Worm (Caenorhabditis elegans) whole organism, L1 larva: Measurements from ENCODE around the gene F43E2.1.
A peak's percentile ranks its signal among the peaks of the same experiment; 100 is the strongest.

Experiments
- C16A3.4 ChIP-seq: fragments of 150-350 bp; optimal IDR thresholded peaks from 2 replicates; lab custom pipeline; 2014; ENCODE audit warnings: missing biosample characterization, missing genetic modification characterization
- C34B4.2 ChIP-seq: sonication (generic microtip); optimal IDR thresholded peaks from 2 replicates; lab custom pipeline; 2017; ENCODE audit warnings: mild to moderate bottlenecking, missing genetic modification characterization, missing compliant biosample characterization
- aha-1 ChIP-seq: fragments of 150-350 bp; optimal IDR thresholded peaks from 2 replicates; lab custom pipeline; 2014; ENCODE audit warnings: missing biosample characterization, missing genetic modification characterization
- aly-2 ChIP-seq: fragments of 150-350 bp; optimal IDR thresholded peaks from 2 replicates; lab custom pipeline; 2014; ENCODE audit warnings: missing biosample characterization, missing genetic modification characterization
- ceh-63 ChIP-seq: fragments of 200-800 bp; sonication (Bioruptor generic); optimal IDR thresholded peaks from 2 replicates; lab custom pipeline; 2018; ENCODE audit warnings: mild to moderate bottlenecking, missing genetic modification characterization, missing compliant biosample characterization
- ceh-88 ChIP-seq: fragments of 200-800 bp; sonication (Bioruptor generic); IDR thresholded peaks from 2 replicates; pipeline ENCODE4 v1.3.6; 2022; ENCODE audit warnings: missing genetic modification characterization, missing compliant biosample characterization
- ceh-90 ChIP-seq: sonication (generic microtip); optimal IDR thresholded peaks from 2 replicates; lab custom pipeline; 2016; ENCODE audit warnings: missing genetic modification characterization, missing compliant biosample characterization
- dpl-1 ChIP-seq, 3 experiments: fragments of 150-350 bp in 2 of 3; sonication (generic microtip) in 1 of 3; optimal IDR thresholded peaks; 2 replicates each; lab custom pipeline; 2014 to 2017; ENCODE audit warnings: missing biosample characterization in 3 of 3, missing genetic modification characterization in 3 of 3, missing genetic modification reagents in 3 of 3
- dsc-1 ChIP-seq: sonication (generic microtip); optimal IDR thresholded peaks from 2 replicates; lab custom pipeline; 2016; ENCODE audit warnings: mild to moderate bottlenecking, missing genetic modification characterization, missing compliant biosample characterization
- egl-27 ChIP-seq, 2 experiments: fragments of 150-350 bp in 1 of 2; sonication (generic microtip); optimal IDR thresholded peaks; 3 replicates each; lab custom pipeline; 2017 to 2018; ENCODE audit warnings: missing biosample characterization in 2 of 2, missing genetic modification characterization in 2 of 2, missing genetic modification reagents in 2 of 2
- elt-3 ChIP-seq, 6 experiments: fragments of 150-350 bp in 1 of 6; sonication (generic microtip); optimal IDR thresholded peaks; 2 replicates each; lab custom pipeline; 2017 to 2018; ENCODE audit warnings: missing biosample characterization in 6 of 6, missing genetic modification characterization in 6 of 6, inconsistent platforms in 1 of 6
- ets-5 ChIP-seq: fragments of 200-800 bp; sonication (Bioruptor generic); IDR thresholded peaks from 2 replicates; pipeline ENCODE4 v1.3.6; 2022; ENCODE audit warnings: missing genetic modification characterization, missing compliant biosample characterization
- fkh-10 ChIP-seq: sonication (generic microtip); optimal IDR thresholded peaks from 2 replicates; lab custom pipeline; 2017; ENCODE audit warnings: missing biosample characterization, missing genetic modification reagents, missing genetic modification characterization
- fkh-8 ChIP-seq: sonication (generic microtip); optimal IDR thresholded peaks from 2 replicates; lab custom pipeline; 2016; ENCODE audit warnings: mild to moderate bottlenecking, missing genetic modification characterization, missing compliant biosample characterization
- fos-1 ChIP-seq: fragments of 150-350 bp; optimal IDR thresholded peaks from 2 replicates; lab custom pipeline; 2014; ENCODE audit warnings: missing biosample characterization, missing genetic modification characterization
- grh-1 ChIP-seq: fragments of 200-800 bp; sonication (Bioruptor generic); IDR thresholded peaks from 2 replicates; pipeline ENCODE4 v1.3.6; 2022; ENCODE audit warnings: missing genetic modification reagents, missing genetic modification characterization, missing compliant biosample characterization
- irx-1 ChIP-seq: sonication (generic microtip); optimal IDR thresholded peaks from 2 replicates; lab custom pipeline; 2016; ENCODE audit warnings: missing genetic modification characterization, missing compliant biosample characterization
- isw-1 ChIP-seq: fragments of 200-800 bp; sonication (Bioruptor generic); IDR thresholded peaks from 2 replicates; pipeline ENCODE4 v1.3.6; 2022; ENCODE audit warnings: missing genetic modification characterization, missing compliant biosample characterization
- jun-1 ChIP-seq: fragments of 150-350 bp; optimal IDR thresholded peaks from 2 replicates; lab custom pipeline; 2014; ENCODE audit warnings: missing biosample characterization, missing genetic modification reagents, missing genetic modification characterization
- lin-13 ChIP-seq: fragments of 150-350 bp; optimal IDR thresholded peaks from 2 replicates; lab custom pipeline; 2014; ENCODE audit warnings: missing biosample characterization, missing genetic modification reagents, missing genetic modification characterization
- lin-15B ChIP-seq: fragments of 150-350 bp; sonication (generic microtip); optimal IDR thresholded peaks from 3 replicates; lab custom pipeline; 2014; ENCODE audit warnings: missing biosample characterization, missing genetic modification characterization
- lir-3 ChIP-seq: sonication (generic microtip); optimal IDR thresholded peaks from 2 replicates; lab custom pipeline; 2016; ENCODE audit warnings: mild to moderate bottlenecking, missing genetic modification characterization, moderate library complexity, missing compliant biosample characterization; ENCODE audit not compliant: poor library complexity
- lsy-2 ChIP-seq, 2 experiments: fragments of 150-350 bp; optimal IDR thresholded peaks; 2 replicates each; lab custom pipeline; 2014; ENCODE audit warnings: missing biosample characterization in 2 of 2, missing genetic modification characterization in 2 of 2
- mab-9 ChIP-seq: fragments of 200-800 bp; sonication (Bioruptor generic); IDR thresholded peaks from 2 replicates; pipeline ENCODE4 v1.3.6; 2022; ENCODE audit warnings: missing genetic modification reagents, missing genetic modification characterization, missing compliant biosample characterization
- mef-2 ChIP-seq: fragments of 150-350 bp; optimal IDR thresholded peaks from 2 replicates; lab custom pipeline; 2014; ENCODE audit warnings: missing biosample characterization, missing genetic modification characterization
- nhr-12 ChIP-seq: sonication (generic microtip); optimal IDR thresholded peaks from 2 replicates; lab custom pipeline; 2017; ENCODE audit warnings: missing biosample characterization, missing genetic modification characterization
- nhr-19 ChIP-seq: fragments of 200-800 bp; sonication (Bioruptor generic); conservative IDR thresholded peaks from 2 replicates; pipeline ENCODE4 v1.3.6; 2022; ENCODE audit warnings: missing genetic modification characterization, missing compliant biosample characterization
- nhr-237 ChIP-seq: fragments of 150-350 bp; optimal IDR thresholded peaks from 2 replicates; lab custom pipeline; 2014; ENCODE audit warnings: missing biosample characterization, missing genetic modification characterization
- nhr-28 ChIP-seq: fragments of 150-350 bp; optimal IDR thresholded peaks from 2 replicates; lab custom pipeline; 2014; ENCODE audit warnings: missing biosample characterization, missing genetic modification characterization
- nhr-47 ChIP-seq: sonication (generic microtip); optimal IDR thresholded peaks from 2 replicates; lab custom pipeline; 2016; ENCODE audit warnings: mild to moderate bottlenecking, missing genetic modification characterization, moderate library complexity, missing compliant biosample characterization
- nhr-71 ChIP-seq: sonication (generic microtip); optimal IDR thresholded peaks from 2 replicates; lab custom pipeline; 2016; ENCODE audit warnings: mild to moderate bottlenecking, missing genetic modification characterization, moderate library complexity, missing compliant biosample characterization
- nhr-76 ChIP-seq: sonication (generic microtip); optimal IDR thresholded peaks from 2 replicates; lab custom pipeline; 2017; ENCODE audit warnings: missing biosample characterization, missing genetic modification characterization
- nhr-77 ChIP-seq: fragments of 150-350 bp; optimal IDR thresholded peaks from 2 replicates; lab custom pipeline; 2014; ENCODE audit warnings: missing biosample characterization, missing genetic modification characterization
- nhr-85 ChIP-seq: sonication (generic microtip); peaks from one replicate; lab custom pipeline; 2016; ENCODE audit warnings: missing genetic modification characterization, inconsistent platforms, missing compliant biosample characterization
- pag-3 ChIP-seq: sonication (generic microtip); optimal IDR thresholded peaks from 2 replicates; lab custom pipeline; 2017; ENCODE audit warnings: missing genetic modification characterization, mild to moderate bottlenecking, missing compliant biosample characterization, antibody characterized with exemption, borderline replicate concordance; ENCODE audit not compliant: insufficient read depth
- rnt-1 ChIP-seq: sonication (generic microtip); optimal IDR thresholded peaks from 2 replicates; lab custom pipeline; 2016; ENCODE audit warnings: mild to moderate bottlenecking, missing genetic modification characterization, moderate library complexity, missing compliant biosample characterization
- skn-1 ChIP-seq: fragments of 150-350 bp; optimal IDR thresholded peaks from 2 replicates; lab custom pipeline; 2014; ENCODE audit warnings: missing biosample characterization, missing genetic modification characterization
- snpc-4 ChIP-seq: fragments of 150-350 bp; optimal IDR thresholded peaks from 2 replicates; lab custom pipeline; 2014; ENCODE audit warnings: missing biosample characterization, missing genetic modification characterization
- sox-4 ChIP-seq: sonication (generic microtip); optimal IDR thresholded peaks from 2 replicates; lab custom pipeline; 2016; ENCODE audit warnings: missing genetic modification characterization, missing compliant biosample characterization
- sptf-1 ChIP-seq: fragments of 150-350 bp; optimal IDR thresholded peaks from 2 replicates; lab custom pipeline; 2014; ENCODE audit warnings: missing biosample characterization, missing genetic modification characterization
- sup-37 ChIP-seq: fragments of 200-800 bp; sonication (Bioruptor generic); optimal IDR thresholded peaks from 2 replicates; lab custom pipeline; 2018; ENCODE audit warnings: mild to moderate bottlenecking, missing genetic modification characterization, missing compliant biosample characterization
- swsn-7 ChIP-seq: sonication (generic microtip); optimal IDR thresholded peaks from 2 replicates; lab custom pipeline; 2016; ENCODE audit warnings: missing genetic modification characterization, missing compliant biosample characterization
- tbx-2 ChIP-seq: sonication (generic microtip); optimal IDR thresholded peaks from 2 replicates; lab custom pipeline; 2016; ENCODE audit warnings: missing genetic modification characterization, missing compliant biosample characterization
- unc-130 ChIP-seq: fragments of 150-350 bp; optimal IDR thresholded peaks from 2 replicates; lab custom pipeline; 2017; ENCODE audit warnings: missing biosample characterization, missing genetic modification characterization, inconsistent platforms
- unc-30 ChIP-seq: sonication (generic microtip); optimal IDR thresholded peaks from 2 replicates; lab custom pipeline; 2017; ENCODE audit warnings: missing biosample characterization, missing genetic modification characterization
- unc-86 ChIP-seq: sonication (generic microtip); optimal IDR thresholded peaks from 2 replicates; lab custom pipeline; 2016; ENCODE audit warnings: missing genetic modification characterization, missing compliant biosample characterization
- unc-98 ChIP-seq: fragments of 200-800 bp; sonication (Bioruptor generic); IDR thresholded peaks from 2 replicates; pipeline ENCODE4 v1.3.6; 2022; ENCODE audit warnings: missing genetic modification characterization, missing compliant biosample characterization
- vab-15 ChIP-seq: sonication (generic microtip); optimal IDR thresholded peaks from 2 replicates; lab custom pipeline; 2017; ENCODE audit warnings: missing genotype, mild to moderate bottlenecking, missing genetic modification characterization, missing compliant biosample characterization
- zip-4 ChIP-seq: fragments of 200-800 bp; sonication (Bioruptor generic); optimal IDR thresholded peaks from 2 replicates; lab custom pipeline; 2018; ENCODE audit warnings: mild to moderate bottlenecking, missing genetic modification characterization, moderate library complexity, missing compliant biosample characterization
- ztf-11 ChIP-seq, 2 experiments: sonication (generic microtip); optimal IDR thresholded peaks; 2 replicates each; lab custom pipeline; 2016 to 2017; ENCODE audit warnings: missing genetic modification characterization in 2 of 2, missing biosample characterization in 1 of 2, missing compliant biosample characterization in 1 of 2
- ztf-4 ChIP-seq: fragments of 150-350 bp; optimal IDR thresholded peaks from 2 replicates; lab custom pipeline; 2014; ENCODE audit warnings: missing biosample characterization, missing genetic modification characterization

The F43E2.1 gene

DNA sequence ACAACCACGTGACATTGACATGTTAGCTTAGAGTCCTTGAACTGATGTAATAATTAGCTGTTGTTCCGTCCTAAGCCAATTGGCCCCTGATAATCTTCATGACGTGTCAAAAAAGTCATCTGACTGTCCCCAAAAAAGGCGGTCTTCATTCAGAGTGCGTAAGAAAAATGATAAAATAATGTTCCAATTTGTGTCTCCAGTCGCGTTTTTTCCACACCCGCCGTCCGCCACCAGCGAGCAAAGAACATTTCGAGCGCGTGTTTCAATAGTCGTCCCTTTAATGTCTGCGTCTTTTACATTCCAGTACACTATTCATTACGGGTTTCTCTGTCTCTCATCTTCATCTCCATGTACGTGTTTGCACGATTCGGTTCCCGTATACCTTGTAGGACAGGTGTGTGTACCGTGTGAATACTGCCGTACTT lies 37.6 kb upstream of the F43E2.1 start (continued):
- TF ChIP-seq sox-4 (tag; lab: Kevin White, UChicago) (peak; percentile 36), nhr-85 (tag; lab: Kevin White, UChicago) (peak; percentile 99), grh-1 (peak; percentile 72), unc-130 (tag; lab: Kevin White, UChicago) (peak; percentile 84), dsc-1 (tag; lab: Kevin White, UChicago) (peak; percentile 97), lir-3 (tag; lab: Kevin White, UChicago) (peak; percentile 24), irx-1 (tag; lab: Kevin White, UChicago) (peak; percentile 59), nhr-76 (tag; lab: Kevin White, UChicago) (no peak), rnt-1 (tag; lab: Kevin White, UChicago) (peak; percentile 30), ztf-4 (tag; lab: Kevin White, UChicago) (peak; percentile 68), isw-1 (GFP tag; lab: Robert Waterston, UW) (0 out of 2 replicates have a peak, but pooled peaks have one; percentile 7), lin-13 (GFP tag; lab: Kevin White, UChicago) (peak; percentile 48), egl-27 (tag; optimal IDR thresholded peaks at IDR 0.05; lab: Kevin White, UChicago) (peak; percentile 53 to 59), nhr-47 (peak; percentile 82), vab-15 (no peak), nhr-71 (tag; lab: Kevin White, UChicago) (peak; percentile 92), pag-3 (tag; lab: Kevin White, UChicago) (no peak)

DNA sequence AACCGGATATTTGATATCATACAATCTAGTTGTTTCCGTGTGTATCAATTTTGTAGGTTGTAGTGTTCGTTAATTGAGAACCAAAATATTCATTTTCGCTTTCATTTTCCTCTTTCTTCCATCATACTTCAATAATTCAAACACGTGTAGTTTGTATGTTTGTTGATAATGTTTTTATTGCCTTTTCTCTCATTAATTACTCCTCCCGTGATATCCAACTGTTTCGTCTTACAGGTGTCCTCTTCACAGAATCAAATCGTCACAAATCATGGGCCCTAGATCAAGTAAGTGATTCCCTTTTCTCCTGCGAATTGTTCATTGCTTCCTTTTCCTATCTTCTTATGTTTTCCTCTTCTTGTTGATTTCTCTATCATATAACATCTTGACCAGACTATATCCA lies 36.1 kb upstream of the F43E2.1 start, which contains the start of gene nhr-21:
nhr-21 (plus strand) TSS at position 235 of the 400 bp plus-strand sequence.
- TF ChIP-seq ztf-4 (tag; lab: Kevin White, UChicago) (peak; percentile 21), elt-3 (tag; optimal IDR thresholded peaks at IDR 0.05; lab: Kevin White, UChicago) (peak in 5 of 6 experiments; percentile 46 to 91 (median 62)), nhr-76 (tag; lab: Kevin White, UChicago) (no peak), sox-4 (tag; lab: Kevin White, UChicago) (no peak), dsc-1 (tag; lab: Kevin White, UChicago) (no peak), nhr-19 (GFP tag; lab: Robert Waterston, UW) (peak; percentile 74), aly-2 (no peak), nhr-77 (tag; lab: Kevin White, UChicago) (no peak), ceh-63 (GFP tag; lab: Kevin White, UChicago) (no peak), nhr-28 (tag; lab: Kevin White, UChicago) (no peak), fkh-8 (no peak), aha-1 (tag; lab: Kevin White, UChicago) (no peak), lin-15B (tag; lab: Kevin White, UChicago) (no peak), dpl-1 (GFP tag; optimal IDR thresholded peaks at IDR 0.05; lab: Kevin White, UChicago) (no peak), fkh-10 (no peak), fos-1 (tag; lab: Kevin White, UChicago) (peak; percentile 18), swsn-7 (no peak), ztf-11 (tag; optimal IDR thresholded peaks at IDR 0.05; lab: Kevin White, UChicago) (no peak), grh-1 (no peak), unc-86 (no peak), zip-4 (GFP tag; lab: Kevin White, UChicago) (no peak), sup-37 (GFP tag; lab: Kevin White, UChicago) (no peak), lsy-2 (tag; optimal IDR thresholded peaks at IDR 0.05; lab: Kevin White, UChicago) (peak; percentile 28 to 40), nhr-12 (tag; lab: Kevin White, UChicago) (no peak), mef-2 (tag; lab: Kevin White, UChicago) (no peak), snpc-4 (tag; lab: Kevin White, UChicago) (no peak), unc-30 (tag; lab: Kevin White, UChicago) (no peak), skn-1 (tag; lab: Kevin White, UChicago) (no peak), nhr-237 (no peak), tbx-2 (tag; lab: Kevin White, UChicago) (peak; percentile 35), C34B4.2 (tag; lab: Kevin White, UChicago) (no peak), mab-9 (no peak), isw-1 (GFP tag; lab: Robert Waterston, UW) (no peak), ets-5 (GFP tag; lab: Robert Waterston, UW) (no peak), unc-98 (no peak), jun-1 (tag; lab: Kevin White, UChicago) (no peak), ceh-90 (tag; lab: Kevin White, UChicago) (no peak), egl-27 (tag; optimal IDR thresholded peaks at IDR 0.05; lab: Kevin White, UChicago) (no peak), ceh-88 (GFP tag; lab: Robert Waterston, UW) (no peak), sptf-1 (tag; lab: Kevin White, UChicago) (no peak), C16A3.4 (tag; lab: Kevin White, UChicago) (peak; percentile 23)
